Fruit fly (Drosophila melanogaster): ENCODE results near the gene CG32720.

The CG32720 gene

DNA sequence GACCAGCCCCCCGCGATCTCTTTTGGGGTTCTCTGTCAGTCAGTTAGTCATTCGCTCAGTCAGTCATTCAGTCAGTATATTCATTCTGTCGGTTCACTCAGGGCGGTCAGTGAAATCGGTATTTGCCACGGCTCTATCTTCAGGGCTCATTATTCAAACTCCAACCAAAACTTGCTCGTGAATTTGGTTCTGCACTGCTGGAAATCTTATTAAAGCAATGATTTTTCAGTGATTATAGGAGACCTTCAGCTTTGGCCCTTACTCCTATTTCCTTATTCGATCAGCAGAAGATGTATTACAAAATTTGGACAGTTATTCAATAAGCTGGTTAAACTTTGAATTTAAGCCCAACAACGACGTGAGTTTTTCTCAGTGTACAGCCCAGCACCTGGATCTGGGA lies 9.8 kb downstream of the CG32720 start:
- TF ChIP-seq CG13204 (GFP tag; optimal IDR thresholded peaks at IDR 0.05), result no peak
- TF ChIP-seq Pif1B (GFP tag; optimal IDR thresholded peaks at IDR 0.05), result no peak
- no peak for TF ChIP-seq CG32121 (GFP tag; IDR thresholded peaks at IDR 0.05)
- TF ChIP-seq CG15710 (tag; optimal IDR thresholded peaks at IDR 0.05), result no peak
- TF ChIP-seq CG12605 (GFP tag; IDR thresholded peaks at IDR 0.05), result no peak
- no peak for TF ChIP-seq Ets98B (GFP tag; IDR thresholded peaks at IDR 0.05)
- no peak for TF ChIP-seq CG8301 (tag; optimal IDR thresholded peaks at IDR 0.05)
- no peak for TF ChIP-seq Snoo (tag; optimal IDR thresholded peaks at IDR 0.05)
- TF ChIP-seq CG9948 (tag; optimal IDR thresholded peaks at IDR 0.05), result no peak
- TF ChIP-seq CG10348 (GFP tag; IDR thresholded peaks at IDR 0.05), result no peak
- no peak for TF ChIP-seq CG17806 (tag; optimal IDR thresholded peaks at IDR 0.05)
- no peak for TF ChIP-seq gl (tag; optimal IDR thresholded peaks at IDR 0.05)
- TF ChIP-seq EcR (GFP tag; optimal IDR thresholded peaks at IDR 0.05), result no peak
- no peak for TF ChIP-seq D1 (tag; optimal IDR thresholded peaks at IDR 0.05)
- TF ChIP-seq CG4496 (GFP tag; IDR thresholded peaks at IDR 0.05), result no peak
- TF ChIP-seq CG34367 (tag; optimal IDR thresholded peaks at IDR 0.05), result no peak
- no peak for TF ChIP-seq CG8159 (tag; optimal IDR thresholded peaks at IDR 0.05)

DNA sequence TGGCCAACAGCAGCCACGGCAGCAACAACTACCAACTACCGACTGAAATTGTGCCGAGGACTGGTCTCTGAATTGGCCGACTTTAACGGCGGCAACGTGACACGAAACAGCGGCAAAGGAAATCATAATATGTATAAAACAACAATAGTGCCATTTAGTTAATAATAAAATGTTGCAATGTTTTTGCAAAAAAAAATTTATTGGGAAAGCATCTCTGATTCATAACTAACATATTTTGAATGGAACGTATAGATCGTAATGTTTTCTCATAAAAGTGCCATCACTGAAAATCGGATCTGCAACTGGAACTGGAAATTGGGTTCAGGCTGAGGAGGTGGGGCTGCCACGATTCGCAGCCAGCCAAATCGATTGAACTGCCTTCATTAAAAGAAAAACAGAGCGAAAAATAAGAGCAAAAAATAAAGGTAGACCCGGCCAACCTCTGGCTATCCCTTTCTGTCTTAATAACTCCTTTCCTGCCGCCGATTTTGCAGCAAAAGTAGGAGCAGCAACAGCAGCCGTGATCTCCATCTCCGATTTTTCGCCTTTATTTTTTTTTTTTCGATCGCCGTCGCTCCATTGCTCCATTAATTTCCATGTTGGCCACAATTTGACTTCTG lies 10.6 kb downstream of the CG32720 start:
- no peak for TF ChIP-seq EcR (GFP tag; optimal IDR thresholded peaks at IDR 0.05)
- TF ChIP-seq D1 (tag; optimal IDR thresholded peaks at IDR 0.05), result no peak
- peak; percentile 23; the same call in 1 of the 2 replicates for TF ChIP-seq CG32121 (GFP tag; IDR thresholded peaks at IDR 0.05)
- TF ChIP-seq Snoo (tag; optimal IDR thresholded peaks at IDR 0.05), result peak; percentile 53
- no peak for TF ChIP-seq rn (GFP tag; IDR thresholded peaks at IDR 0.05)
- peak; percentile 57 for TF ChIP-seq CG34367 (tag; optimal IDR thresholded peaks at IDR 0.05)
- TF ChIP-seq CG14655 (GFP tag; optimal IDR thresholded peaks at IDR 0.05), result peak; percentile 48
- no peak; the same call in 1 of the 3 replicates for TF ChIP-seq fd96Ca (GFP tag; IDR thresholded peaks at IDR 0.05)
- peak; percentile 6 for TF ChIP-seq CG13204 (GFP tag; optimal IDR thresholded peaks at IDR 0.05)
- peak; percentile 71 for TF ChIP-seq CG8159 (tag; optimal IDR thresholded peaks at IDR 0.05)
- TF ChIP-seq CG8301 (tag; optimal IDR thresholded peaks at IDR 0.05), result peak; percentile 51
- TF ChIP-seq CG17806 (tag; optimal IDR thresholded peaks at IDR 0.05), result peak; percentile 53
- TF ChIP-seq CG15710 (tag; optimal IDR thresholded peaks at IDR 0.05), result peak; percentile 66
- TF ChIP-seq Pif1B (GFP tag; optimal IDR thresholded peaks at IDR 0.05), result peak; percentile 31
- TF ChIP-seq Pif1A (GFP tag; optimal IDR thresholded peaks at IDR 0.05), result peak; percentile 65
- peak; percentile 61 for TF ChIP-seq CG9948 (tag; optimal IDR thresholded peaks at IDR 0.05)
- no peak for TF ChIP-seq CG10348 (GFP tag; IDR thresholded peaks at IDR 0.05)
- peak; percentile 39; the same call in 1 of the 2 replicates for TF ChIP-seq Ets98B (GFP tag; IDR thresholded peaks at IDR 0.05)
- no peak for TF ChIP-seq gl (tag; optimal IDR thresholded peaks at IDR 0.05)
- TF ChIP-seq CG12605 (GFP tag; IDR thresholded peaks at IDR 0.05), result peak; percentile 24; the same call in 1 of the 2 replicates
- TF ChIP-seq CG4496 (GFP tag; IDR thresholded peaks at IDR 0.05), result peak; percentile 67; the same call in 2 of the 3 replicates

DNA sequence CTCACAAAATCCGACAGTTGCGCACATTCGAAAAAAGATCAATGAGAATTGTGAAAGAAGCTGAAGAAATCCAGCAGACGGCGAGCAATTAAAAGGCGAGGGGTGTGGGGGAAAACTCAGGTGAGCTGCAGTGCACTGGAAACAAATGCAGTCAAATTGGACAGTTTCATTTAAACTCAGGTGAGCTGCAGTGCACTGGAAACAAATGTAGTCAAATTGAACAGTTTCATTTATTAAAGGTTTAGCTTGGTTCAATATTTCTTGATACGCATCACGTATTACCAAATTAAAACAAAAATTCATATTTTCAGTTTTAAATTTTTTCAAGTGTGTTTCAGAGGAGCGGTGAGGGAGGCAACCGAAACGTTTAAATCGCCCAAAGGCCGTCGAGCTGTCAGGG lies 12.9 kb downstream of the CG32720 start:
- TF ChIP-seq fd96Ca (GFP tag; IDR thresholded peaks at IDR 0.05) (no peak), CG17806 (tag; optimal IDR thresholded peaks at IDR 0.05) (no peak), Snoo (tag; optimal IDR thresholded peaks at IDR 0.05) (no peak), CG12605 (GFP tag; IDR thresholded peaks at IDR 0.05) (no peak), CG13204 (GFP tag; optimal IDR thresholded peaks at IDR 0.05) (no peak), CG10348 (GFP tag; IDR thresholded peaks at IDR 0.05) (no peak), CG8301 (tag; optimal IDR thresholded peaks at IDR 0.05) (peak; percentile 3), D1 (tag; optimal IDR thresholded peaks at IDR 0.05) (no peak), CG4496 (GFP tag; IDR thresholded peaks at IDR 0.05) (no peak), Ets98B (GFP tag; IDR thresholded peaks at IDR 0.05) (no peak), EcR (GFP tag; optimal IDR thresholded peaks at IDR 0.05) (no peak), CG8159 (tag; optimal IDR thresholded peaks at IDR 0.05) (no peak), rn (GFP tag; IDR thresholded peaks at IDR 0.05) (no peak), Pif1B (GFP tag; optimal IDR thresholded peaks at IDR 0.05) (no peak), CG15710 (tag; optimal IDR thresholded peaks at IDR 0.05) (no peak), CG9948 (tag; optimal IDR thresholded peaks at IDR 0.05) (no peak), gl (tag; optimal IDR thresholded peaks at IDR 0.05) (no peak), Pif1A (GFP tag; optimal IDR thresholded peaks at IDR 0.05) (peak; percentile 2), CG14655 (GFP tag; optimal IDR thresholded peaks at IDR 0.05) (peak; percentile 29), CG34367 (tag; optimal IDR thresholded peaks at IDR 0.05) (no peak)

DNA sequence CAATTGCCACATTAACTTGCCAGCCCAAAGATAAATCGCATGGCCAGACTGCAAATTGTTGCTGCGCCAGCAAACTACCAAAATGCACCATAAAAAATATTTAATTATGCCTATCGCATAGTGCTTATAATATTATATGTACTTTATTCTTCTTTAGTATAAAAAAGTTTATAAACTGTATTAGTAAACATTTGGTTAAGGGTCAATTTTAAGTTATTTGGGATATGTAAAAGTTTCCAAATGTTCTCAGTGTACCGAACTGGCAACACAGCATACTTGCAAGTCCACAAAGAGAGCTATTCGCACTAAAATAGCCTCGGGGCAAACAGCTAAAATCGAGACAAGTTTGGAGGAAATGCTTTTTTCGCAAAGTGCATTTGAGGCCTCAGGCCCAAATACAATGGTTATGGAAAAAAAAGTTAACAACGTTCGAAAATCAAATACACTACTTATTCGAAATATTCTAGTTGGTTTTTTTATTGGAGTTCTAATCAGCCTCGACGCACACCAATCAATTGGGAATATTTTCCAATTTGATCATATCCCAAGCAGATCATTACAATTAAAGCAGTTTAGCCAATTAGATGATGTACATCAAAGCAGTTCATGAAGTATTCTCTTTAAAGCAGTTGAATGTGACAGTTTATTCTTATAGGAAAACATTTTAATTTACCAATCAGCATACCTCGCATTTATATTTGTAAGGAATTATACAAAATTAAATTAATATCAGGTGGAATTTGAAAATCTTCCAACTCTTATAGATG lies 15.0 kb downstream of the CG32720 start:
- no peak for TF ChIP-seq CG4496 (GFP tag; IDR thresholded peaks at IDR 0.05)
- no peak for TF ChIP-seq CG10348 (GFP tag; IDR thresholded peaks at IDR 0.05)
- no peak for TF ChIP-seq D1 (tag; optimal IDR thresholded peaks at IDR 0.05)
- no peak for TF ChIP-seq fd96Ca (GFP tag; IDR thresholded peaks at IDR 0.05)
- no peak for TF ChIP-seq CG12605 (GFP tag; IDR thresholded peaks at IDR 0.05)
- peak; percentile 62 for TF ChIP-seq CG32121 (GFP tag; IDR thresholded peaks at IDR 0.05)
- no peak for TF ChIP-seq EcR (GFP tag; optimal IDR thresholded peaks at IDR 0.05)
- peak; percentile 57 for TF ChIP-seq CG14655 (GFP tag; optimal IDR thresholded peaks at IDR 0.05)
- no peak for TF ChIP-seq Snoo (tag; optimal IDR thresholded peaks at IDR 0.05)
- no peak for TF ChIP-seq CG34367 (tag; optimal IDR thresholded peaks at IDR 0.05)
- no peak for TF ChIP-seq CG15710 (tag; optimal IDR thresholded peaks at IDR 0.05)
- TF ChIP-seq CG8301 (tag; optimal IDR thresholded peaks at IDR 0.05), result peak; percentile 38
- TF ChIP-seq CG9948 (tag; optimal IDR thresholded peaks at IDR 0.05), result no peak
- TF ChIP-seq CG8159 (tag; optimal IDR thresholded peaks at IDR 0.05), result no peak
- no peak for TF ChIP-seq Pif1A (GFP tag; optimal IDR thresholded peaks at IDR 0.05)
- peak; percentile 39; the same call in 1 of the 2 replicates for TF ChIP-seq rn (GFP tag; IDR thresholded peaks at IDR 0.05)
- no peak for TF ChIP-seq Pif1B (GFP tag; optimal IDR thresholded peaks at IDR 0.05)
- TF ChIP-seq gl (tag; optimal IDR thresholded peaks at IDR 0.05), result no peak
- TF ChIP-seq CG17806 (tag; optimal IDR thresholded peaks at IDR 0.05), result no peak
- TF ChIP-seq CG13204 (GFP tag; optimal IDR thresholded peaks at IDR 0.05), result no peak
- TF ChIP-seq Ets98B (GFP tag; IDR thresholded peaks at IDR 0.05), result 0 out of 2 replicates have a peak, but pooled peaks have one; percentile 18
